Worm (Caenorhabditis elegans): ENCODE measurements around the gene F22E12.1.

- TF ChIP-seq ama-1 (optimal IDR thresholded peaks at IDR 0.05), result no peak
- TF ChIP-seq hnd-1 (tag; optimal IDR thresholded peaks at IDR 0.05), result no peak
These were observed 21.9 kb downstream of the F22E12.1 start for ce11 chrV:10435198-10435597.

Measured in whole organism, early embryonic.